Fruit fly (Drosophila melanogaster) whole organism, embryonic: ENCODE measurements around the gene CG16852.
A peak's percentile ranks its signal among the peaks of the same experiment; 100 is the strongest.

Source experiments
- ATbp ChIP-seq: fragments of 200-800 bp; sonication (Bioruptor generic); optimal IDR thresholded peaks from 2 replicates; lab custom pipeline; 2017; ENCODE audit warnings: missing biosample characterization, mild to moderate bottlenecking, missing genetic modification characterization, missing genetic modification reagents
- Ada2b ChIP-seq: fragments of 200-800 bp; sonication (Bioruptor generic); IDR thresholded peaks from 2 replicates; pipeline ENCODE4 v1.3.6; 2022; ENCODE audit warnings: missing biosample characterization, missing genetic modification characterization
- Atf6 ChIP-seq: fragments of 200-800 bp; sonication (Bioruptor generic); IDR thresholded peaks from 2 replicates; pipeline ENCODE4 v1.3.6; 2022; ENCODE audit warnings: missing biosample characterization, missing genetic modification characterization
- Awh ChIP-seq: fragments of 200-800 bp; sonication (Bioruptor generic); IDR thresholded peaks from 2 replicates; pipeline ENCODE4, ENCODE4 v1.3.6; 2022; ENCODE audit warnings: missing biosample characterization, missing genetic modification characterization
- C15 ChIP-seq: fragments of 200-800 bp; sonication (Bioruptor generic); IDR thresholded peaks from 3 replicates; pipeline ENCODE4 v1.3.6; 2022; ENCODE audit warnings: missing biosample characterization, missing genetic modification characterization
- CG10267 ChIP-seq: fragments of 200-800 bp; sonication (Bioruptor generic); optimal IDR thresholded peaks from 2 replicates; lab custom pipeline; 2018; ENCODE audit warnings: missing biosample characterization, mild to moderate bottlenecking, missing genetic modification characterization, moderate library complexity
- CG11093 ChIP-seq: fragments of 200-800 bp; sonication (Bioruptor generic); IDR thresholded peaks from 3 replicates; pipeline ENCODE4 v1.3.6; 2022; ENCODE audit warnings: missing biosample characterization, missing genetic modification characterization
- CG12391 ChIP-seq: fragments of 200-800 bp; sonication (Bioruptor generic); optimal IDR thresholded peaks from 3 replicates; lab custom pipeline; 2018; ENCODE audit warnings: missing biosample characterization, mild to moderate bottlenecking, missing genetic modification characterization, moderate library complexity
- CG13296 ChIP-seq: fragments of 200-800 bp; sonication (Bioruptor generic); optimal IDR thresholded peaks from 3 replicates; lab custom pipeline; 2018; ENCODE audit warnings: missing biosample characterization, mild to moderate bottlenecking, missing genetic modification characterization
- CG16813 ChIP-seq: fragments of 200-800 bp; sonication (Bioruptor generic); IDR thresholded peaks from 3 replicates; pipeline ENCODE4 v1.3.6; 2022; ENCODE audit warnings: missing biosample characterization, missing genetic modification characterization; ENCODE audit not compliant: partially characterized antibody
- CG17359 ChIP-seq: fragments of 200-800 bp; sonication (Bioruptor generic); optimal IDR thresholded peaks from 3 replicates; lab custom pipeline; 2018; ENCODE audit warnings: missing biosample characterization, mild to moderate bottlenecking, missing genetic modification characterization, moderate library complexity
- CG17385 ChIP-seq: fragments of 200-800 bp; sonication (Bioruptor generic); optimal IDR thresholded peaks from 3 replicates; lab custom pipeline; 2018; ENCODE audit warnings: missing biosample characterization, mild to moderate bottlenecking, missing genetic modification characterization
- CG18262 ChIP-seq: fragments of 200-800 bp; optimal IDR thresholded peaks from 3 replicates; lab custom pipeline; 2019; ENCODE audit warnings: missing biosample characterization, mild to moderate bottlenecking, missing genetic modification characterization, moderate library complexity
- CG18764 ChIP-seq: fragments of 200-800 bp; sonication (Bioruptor generic); optimal IDR thresholded peaks from 3 replicates; lab custom pipeline; 2016; ENCODE audit warnings: missing biosample characterization, missing genetic modification characterization
- CG2712 ChIP-seq: fragments of 200-800 bp; optimal IDR thresholded peaks from 3 replicates; lab custom pipeline; 2019; ENCODE audit warnings: missing biosample characterization, mild to moderate bottlenecking, missing genetic modification characterization, moderate library complexity
- CG31388 ChIP-seq: fragments of 200-800 bp; sonication (Bioruptor generic); optimal IDR thresholded peaks from 2 replicates; lab custom pipeline; 2016; ENCODE audit warnings: missing biosample characterization, missing genetic modification characterization
- CG31441 ChIP-seq: fragments of 200-800 bp; sonication (Bioruptor generic); IDR thresholded peaks from 2 replicates; pipeline ENCODE4 v1.3.6; 2022; ENCODE audit warnings: missing biosample characterization, missing genetic modification characterization
- CG32532 ChIP-seq: fragments of 200-800 bp; sonication (Bioruptor generic); IDR thresholded peaks from 2 replicates; pipeline ENCODE4 v1.3.6; 2022; ENCODE audit warnings: missing biosample characterization, missing genetic modification characterization
- CG32772 ChIP-seq: fragments of 200-800 bp; sonication (Bioruptor generic); IDR thresholded peaks from 2 replicates; pipeline ENCODE4 v1.3.6; 2022; ENCODE audit warnings: missing biosample characterization, missing genetic modification characterization
- CG4820 ChIP-seq: fragments of 200-800 bp; sonication (Bioruptor generic); optimal IDR thresholded peaks from 3 replicates; lab custom pipeline; 2016; ENCODE audit warnings: missing biosample characterization, missing genetic modification characterization
- CG7372 ChIP-seq: fragments of 200-800 bp; sonication (Bioruptor generic); IDR thresholded peaks from 2 replicates; pipeline ENCODE4 v1.3.6; 2022; ENCODE audit warnings: missing biosample characterization, missing genetic modification characterization
- CG7839 ChIP-seq: fragments of 200-800 bp; sonication (Bioruptor generic); optimal IDR thresholded peaks from 3 replicates; lab custom pipeline; 2018; ENCODE audit warnings: missing biosample characterization, mild to moderate bottlenecking, missing genetic modification characterization, moderate library complexity
- CG9437 ChIP-seq: fragments of 200-800 bp; sonication (Bioruptor generic); optimal IDR thresholded peaks from 2 replicates; lab custom pipeline; 2018; ENCODE audit warnings: missing biosample characterization, mild to moderate bottlenecking, missing genetic modification characterization
- CTCF ChIP-seq: fragments of 200-800 bp; sonication (Bioruptor generic); optimal IDR thresholded peaks from 2 replicates; lab custom pipeline; 2017; ENCODE audit warnings: missing biosample characterization, mild to moderate bottlenecking, missing genetic modification characterization, moderate library complexity
- Dref ChIP-seq: fragments of 200-800 bp; sonication (Bioruptor generic); IDR thresholded peaks from 2 replicates; pipeline ENCODE4 v1.3.6; 2022; ENCODE audit warnings: missing biosample characterization, missing genetic modification characterization
- Drgx ChIP-seq: fragments of 200-800 bp; sonication (Bioruptor generic); IDR thresholded peaks from 2 replicates; pipeline ENCODE4 v1.3.6; 2022; ENCODE audit warnings: missing biosample characterization, missing genetic modification characterization
- E2f2 ChIP-seq: fragments of 200-800 bp; sonication (Bioruptor generic); IDR thresholded peaks from 2 replicates; pipeline ENCODE4 v1.3.6; 2022; ENCODE audit warnings: missing biosample characterization, missing genetic modification characterization
- Fer1 ChIP-seq: fragments of 200-800 bp; sonication (Bioruptor generic); optimal IDR thresholded peaks from 2 replicates; lab custom pipeline; 2017; ENCODE audit warnings: missing biosample characterization, mild to moderate bottlenecking, missing genetic modification characterization
- Gsc ChIP-seq: fragments of 200-800 bp; sonication (Bioruptor generic); IDR thresholded peaks from 2 replicates; pipeline ENCODE4 v1.3.6; 2022; ENCODE audit warnings: missing biosample characterization, missing genetic modification characterization
- Hr78 ChIP-seq, 2 experiments: fragments of 200-800 bp in 1 of 2; fragments of >200 bp in 1 of 2; sonication (Bioruptor generic) in 1 of 2; optimal IDR thresholded peaks; 2 replicates each; lab custom pipeline; 2017 to 2019; ENCODE audit warnings: missing biosample characterization in 2 of 2, missing genetic modification characterization in 2 of 2, mild to moderate bottlenecking in 1 of 2, moderate library complexity in 1 of 2
- Med ChIP-seq: fragments of 200-800 bp; sonication (Bioruptor generic); peaks from one replicate; lab custom pipeline; 2016; ENCODE audit warnings: missing biosample characterization, missing genetic modification characterization, mild to moderate bottlenecking, inconsistent platforms, moderate library complexity
- Meics ChIP-seq: fragments of 200-800 bp; sonication (Bioruptor generic); optimal IDR thresholded peaks from 2 replicates; lab custom pipeline; 2017; ENCODE audit warnings: missing biosample characterization, mild to moderate bottlenecking, missing genetic modification characterization
- Oli ChIP-seq: fragments of 200-800 bp; sonication (Bioruptor generic); optimal IDR thresholded peaks from 2 replicates; lab custom pipeline; 2018; ENCODE audit warnings: missing biosample characterization, mild to moderate bottlenecking, missing genetic modification characterization, moderate library complexity
- Optix ChIP-seq: fragments of 200-800 bp; sonication (Bioruptor generic); IDR thresholded peaks from 3 replicates; pipeline ENCODE4 v1.3.6; 2022; ENCODE audit warnings: missing biosample characterization, missing genetic modification characterization
- Xrp1 ChIP-seq: fragments of 200-800 bp; sonication (Bioruptor generic); IDR thresholded peaks from 2 replicates; pipeline ENCODE4 v1.3.6; 2022; ENCODE audit warnings: missing biosample characterization, missing genetic modification characterization
- al ChIP-seq: fragments of 200-800 bp; sonication (Bioruptor generic); IDR thresholded peaks from 2 replicates; pipeline ENCODE4 v1.3.6; 2022; ENCODE audit warnings: missing biosample characterization, missing genetic modification characterization
- chm ChIP-seq: fragments of 200-800 bp; sonication (Bioruptor generic); IDR thresholded peaks from 2 replicates; pipeline ENCODE4 v1.3.6; 2022; ENCODE audit warnings: missing biosample characterization, missing genetic modification characterization
- ci ChIP-seq: fragments of 200-800 bp; sonication (Bioruptor generic); IDR thresholded peaks from 3 replicates; pipeline ENCODE4 v1.3.6; 2022; ENCODE audit warnings: missing biosample characterization, missing genetic modification characterization
- fd96Cb ChIP-seq: fragments of 200-800 bp; sonication (Bioruptor generic); optimal IDR thresholded peaks from 2 replicates; lab custom pipeline; 2018; ENCODE audit warnings: missing biosample characterization, mild to moderate bottlenecking, missing genetic modification characterization, moderate library complexity
- gcm2 ChIP-seq: fragments of 200-800 bp; sonication (Bioruptor generic); optimal IDR thresholded peaks from 2 replicates; lab custom pipeline; 2016; ENCODE audit warnings: missing biosample characterization, missing genetic modification characterization
- lab ChIP-seq: fragments of 200-800 bp; sonication (Bioruptor generic); optimal IDR thresholded peaks from 3 replicates; lab custom pipeline; 2017; ENCODE audit warnings: missing biosample characterization, missing genetic modification characterization, mild to moderate bottlenecking, moderate library complexity, missing genetic modification reagents
- lmd ChIP-seq: fragments of 200-800 bp; sonication (Bioruptor generic); IDR thresholded peaks from 2 replicates; pipeline ENCODE4 v1.3.6; 2022; ENCODE audit warnings: missing biosample characterization, missing genetic modification characterization
- lola ChIP-seq, 3 experiments: fragments of >200 bp in 2 of 3; fragments of 200-800 bp in 1 of 3; sonication (Bioruptor generic) in 1 of 3; optimal IDR thresholded peaks; 2 replicates each; lab custom pipeline; 2017 to 2019; ENCODE audit warnings: missing biosample characterization in 3 of 3, missing genetic modification characterization in 3 of 3, mild to moderate bottlenecking in 1 of 3, moderate library complexity in 1 of 3
- mirr ChIP-seq: fragments of 200-800 bp; sonication (Bioruptor generic); optimal IDR thresholded peaks from 3 replicates; lab custom pipeline; 2018; ENCODE audit warnings: missing biosample characterization, mild to moderate bottlenecking, missing genetic modification characterization
- nmo ChIP-seq: fragments of 200-800 bp; sonication (Bioruptor generic); optimal IDR thresholded peaks from 2 replicates; lab custom pipeline; 2018; ENCODE audit warnings: missing biosample characterization, mild to moderate bottlenecking, missing genetic modification characterization, moderate library complexity
- odd ChIP-seq: fragments of 200-800 bp; sonication (Bioruptor generic); optimal IDR thresholded peaks from 2 replicates; lab custom pipeline; 2017; ENCODE audit warnings: missing biosample characterization, mild to moderate bottlenecking, missing genetic modification characterization
- peb ChIP-seq: fragments of 200-800 bp; sonication (Bioruptor generic); IDR thresholded peaks from 2 replicates; pipeline ENCODE4 v1.3.6; 2022; ENCODE audit warnings: missing biosample characterization, missing genetic modification characterization
- phol ChIP-seq: fragments of 200-800 bp; sonication (Bioruptor generic); optimal IDR thresholded peaks from 3 replicates; lab custom pipeline; 2018; ENCODE audit warnings: missing biosample characterization, mild to moderate bottlenecking, missing genetic modification characterization, moderate library complexity
- row ChIP-seq: fragments of 200-800 bp; sonication (Bioruptor generic); IDR thresholded peaks from 3 replicates; pipeline ENCODE4 v1.3.6; 2022; ENCODE audit warnings: missing biosample characterization, missing genetic modification characterization
- twi ChIP-seq: fragments of 200-800 bp; optimal IDR thresholded peaks from 2 replicates; lab custom pipeline; 2019; ENCODE audit warnings: missing biosample characterization, mild to moderate bottlenecking, missing genetic modification characterization, moderate library complexity
- unpg ChIP-seq: fragments of 200-800 bp; sonication (Bioruptor generic); optimal IDR thresholded peaks from 3 replicates; lab custom pipeline; 2018; ENCODE audit warnings: missing biosample characterization, mild to moderate bottlenecking, missing genetic modification characterization, moderate library complexity

Gene CG16852

DNA sequence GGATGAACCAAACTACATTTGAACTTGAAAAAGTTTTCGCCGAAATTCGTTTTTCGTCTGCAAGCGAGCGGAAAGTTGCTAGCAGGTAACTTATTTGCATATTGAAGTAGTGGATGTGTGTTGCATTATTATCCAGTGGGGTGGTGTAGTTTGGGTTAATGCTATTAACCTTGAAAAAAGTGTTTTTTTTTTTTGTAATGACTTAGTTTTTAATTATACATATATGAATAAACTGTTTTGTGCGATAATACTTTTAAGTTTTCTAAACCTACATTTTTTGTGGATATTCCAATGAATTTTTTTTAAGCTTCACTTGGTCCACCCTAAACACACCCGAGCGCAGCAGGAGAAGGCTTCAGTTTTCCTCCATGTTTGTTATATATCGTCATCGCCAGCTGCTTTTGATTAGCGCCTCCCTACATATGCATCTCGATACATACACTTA lies 30.5 kb downstream of the CG16852 start (continued):
- TF ChIP-seq Drgx = peak; percentile 86
- TF ChIP-seq Gsc (GFP tag; lab: Robert Waterston, UW) = no peak
- TF ChIP-seq Atf6 = no peak
- no peak for TF ChIP-seq Dref
- peak; percentile 72 for TF ChIP-seq phol (tag; lab: Kevin White, UChicago)
- no peak for TF ChIP-seq CG7372
- TF ChIP-seq lmd (GFP tag; lab: Robert Waterston, UW) = peak; percentile 19; the same call in 1 of the 2 replicates
- peak; percentile 5; the same call in 1 of the 2 replicates for TF ChIP-seq Ada2b (GFP tag; lab: Robert Waterston, UW)
- peak; percentile 47 for TF ChIP-seq nmo (GFP tag; lab: Kevin White, UChicago)
- no peak for TF ChIP-seq gcm2 (GFP tag; lab: Kevin White, UChicago)
- TF ChIP-seq CG7839 (tag; lab: Kevin White, UChicago) = peak; percentile 35
- peak; percentile 40 for TF ChIP-seq lab (GFP tag; lab: Kevin White, UChicago)
- peak; percentile 45 for TF ChIP-seq CG2712 (tag; lab: Kevin White, UChicago)
- TF ChIP-seq chm = no peak
- peak; percentile 42 for TF ChIP-seq Oli (tag; lab: Kevin White, UChicago)
- no peak for TF ChIP-seq CG31388 (GFP tag; lab: Kevin White, UChicago)
- peak in 1 of 2 experiments; percentile 3 for TF ChIP-seq Hr78 (GFP tag; optimal IDR thresholded peaks at IDR 0.05; lab: Kevin White, UChicago)
- no peak for TF ChIP-seq CTCF (GFP tag; lab: Kevin White, UChicago)
- TF ChIP-seq CG10267 = peak; percentile 34
- peak; percentile 20 for TF ChIP-seq CG17385 (GFP tag; lab: Kevin White, UChicago)
- TF ChIP-seq CG17359 (tag; lab: Kevin White, UChicago) = peak; percentile 42
- TF ChIP-seq twi = no peak
- no peak for TF ChIP-seq CG16813 (GFP tag; lab: Robert Waterston, UW)
- peak; percentile 4 for TF ChIP-seq odd (GFP tag; lab: Kevin White, UChicago)
- peak in 1 of 3 experiments; percentile 61 for TF ChIP-seq lola (GFP tag; optimal IDR thresholded peaks at IDR 0.05; lab: Kevin White, UChicago)
- no peak for TF ChIP-seq Meics (GFP tag; lab: Kevin White, UChicago)
- TF ChIP-seq ATbp = peak; percentile 29
- peak; percentile 11 for TF ChIP-seq CG13296 (GFP tag; lab: Kevin White, UChicago)
- TF ChIP-seq CG9437 (GFP tag; lab: Kevin White, UChicago) = peak; percentile 23
- TF ChIP-seq ci = 0 out of 3 replicates have a peak, but pooled peaks have one; percentile 7
- TF ChIP-seq CG4820 (GFP tag; lab: Kevin White, UChicago) = peak; percentile 45
- peak; percentile 43 for TF ChIP-seq CG12391 (tag; lab: Kevin White, UChicago)
- peak; percentile 47 for TF ChIP-seq unpg (GFP tag; lab: Kevin White, UChicago)
- no peak for TF ChIP-seq CG32532 (GFP tag; lab: Robert Waterston, UW)
- peak; percentile 29; the same call in 1 of the 2 replicates for TF ChIP-seq peb
- TF ChIP-seq Med (GFP tag; lab: Kevin White, UChicago) = no peak
- peak; percentile 40; the same call in 1 of the 2 replicates for TF ChIP-seq Xrp1
- TF ChIP-seq CG18764 (GFP tag; lab: Kevin White, UChicago) = no peak
- TF ChIP-seq al (GFP tag; lab: Robert Waterston, UW) = no peak
- peak; percentile 61 for TF ChIP-seq CG18262
- TF ChIP-seq CG11093 = 0 out of 3 replicates have a peak, but pooled peaks have one; percentile 13
- TF ChIP-seq CG32772 (GFP tag; lab: Robert Waterston, UW) = 0 out of 2 replicates have a peak, but pooled peaks have one; percentile 1
- no peak for TF ChIP-seq Optix (GFP tag; lab: Robert Waterston, UW)
- TF ChIP-seq row (GFP tag; lab: Robert Waterston, UW) = peak; percentile 34; the same call in 2 of the 3 replicates
- TF ChIP-seq E2f2 (GFP tag; lab: Robert Waterston, UW) = 0 out of 2 replicates have a peak, but pooled peaks have one; percentile 14
- TF ChIP-seq fd96Cb (tag; lab: Kevin White, UChicago) = peak; percentile 35
- TF ChIP-seq Awh (GFP tag; lab: Robert Waterston, UW) = no peak
- no peak for TF ChIP-seq mirr (GFP tag; lab: Kevin White, UChicago)
- TF ChIP-seq Fer1 (GFP tag; lab: Kevin White, UChicago) = peak; percentile 9
- no peak for TF ChIP-seq C15 (GFP tag; lab: Robert Waterston, UW)
- TF ChIP-seq CG31441 (GFP tag; lab: Robert Waterston, UW) = peak; percentile 68
